Fruit fly (Drosophila melanogaster) whole organism, adult: ENCODE results near the gene CG8925.

Experiments
- CG14711 ChIP-seq: fragments of 200-800 bp; sonication (Bioruptor generic); optimal IDR thresholded peaks from 2 replicates; lab custom pipeline; 2018; ENCODE audit warnings: missing biosample characterization, mild to moderate bottlenecking, missing genetic modification characterization, moderate library complexity
- bab1 ChIP-seq: fragments of 200-800 bp; sonication (Bioruptor generic); optimal IDR thresholded peaks from 3 replicates; lab custom pipeline; 2019; ENCODE audit warnings: missing biosample characterization, mild to moderate bottlenecking, missing genetic modification characterization, moderate library complexity
- kay ChIP-seq: fragments of 200-800 bp; sonication (Bioruptor generic); peaks from one replicate; lab custom pipeline; 2016; ENCODE audit warnings: missing biosample characterization, missing genetic modification characterization, borderline replicate concordance
- pad ChIP-seq: fragments of 200-800 bp; sonication (Bioruptor generic); optimal IDR thresholded peaks from 3 replicates; lab custom pipeline; 2017; ENCODE audit warnings: missing biosample characterization, missing genetic modification characterization, mild to moderate bottlenecking, moderate library complexity, missing genetic modification reagents

DNA sequence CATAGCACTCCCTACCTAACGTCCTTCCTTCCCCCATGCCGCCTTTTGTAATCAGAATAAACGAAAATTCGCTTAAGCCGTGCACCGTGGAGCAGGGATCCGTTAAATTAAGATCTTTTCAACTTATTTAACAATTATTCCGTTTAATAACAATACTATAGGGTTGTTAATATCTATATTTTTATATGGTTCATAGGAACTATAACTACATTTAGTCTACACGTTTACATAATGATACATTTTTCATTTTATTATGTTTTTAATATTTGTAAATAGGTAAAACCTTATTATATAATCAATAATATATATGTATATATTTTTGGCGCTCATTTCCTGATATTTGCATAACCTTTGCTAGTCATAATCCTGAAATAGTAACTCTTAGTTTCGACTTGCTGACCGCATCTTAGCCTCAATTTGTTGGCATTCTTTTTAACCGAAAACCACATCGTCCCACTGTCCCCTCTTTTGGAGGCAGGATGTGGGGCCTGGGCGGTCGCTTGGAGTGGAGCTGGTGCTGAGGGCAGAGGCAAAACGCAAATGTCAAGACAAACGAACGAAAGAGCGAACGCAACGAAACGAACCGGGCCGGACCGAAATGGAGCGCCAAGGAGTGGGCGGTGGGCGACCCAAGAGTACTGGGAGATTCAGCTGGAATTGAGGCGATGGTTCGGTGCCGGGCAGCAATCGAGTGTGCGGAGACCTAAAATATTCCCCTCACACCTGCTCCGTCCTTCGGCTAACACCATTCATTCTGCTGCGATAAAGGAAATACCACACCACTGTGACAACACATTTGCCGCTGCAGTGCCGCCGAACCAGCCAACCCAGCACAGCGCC lies 38.1 kb downstream of the CG8925 start:
- TF ChIP-seq pad (GFP tag; lab: Kevin White, UChicago), result no peak
- no peak for TF ChIP-seq bab1 (GFP tag; lab: Kevin White, UChicago)
- TF ChIP-seq kay (GFP tag; lab: Kevin White, UChicago), result no peak
- no peak for TF ChIP-seq CG14711 (tag; lab: Kevin White, UChicago)
